Worm (Caenorhabditis elegans): Measurements from ENCODE around the gene rcs-1.
A peak's percentile ranks its signal among the peaks of the same experiment; 100 is the strongest.

The rcs-1 gene

DNA sequence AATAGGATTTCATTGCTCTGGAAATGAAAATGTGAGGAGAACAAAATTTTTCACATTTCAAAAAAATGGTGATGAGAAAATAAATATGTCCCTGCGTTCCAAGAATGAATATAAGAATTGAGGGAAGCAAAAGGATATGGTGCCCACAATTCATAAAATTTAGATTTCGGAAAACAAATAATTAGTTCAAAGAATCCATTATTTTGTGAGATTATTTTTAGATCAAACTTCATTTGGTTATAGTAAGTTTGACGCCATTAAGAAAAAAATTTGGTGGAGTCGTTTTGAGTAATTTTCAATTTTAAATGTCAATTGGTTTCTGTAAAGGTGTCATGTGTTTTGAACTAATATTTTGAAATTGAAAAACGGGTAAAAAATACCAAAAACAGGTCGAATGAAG lies 28.0 kb downstream of the rcs-1 start:
- TF ChIP-seq ets-7 (tag; optimal IDR thresholded peaks at IDR 0.05) (no peak), ceh-36 (tag; optimal IDR thresholded peaks at IDR 0.05) (no peak), tbx-37 (GFP tag; conservative IDR thresholded peaks at IDR 0.05) (no peak)

DNA sequence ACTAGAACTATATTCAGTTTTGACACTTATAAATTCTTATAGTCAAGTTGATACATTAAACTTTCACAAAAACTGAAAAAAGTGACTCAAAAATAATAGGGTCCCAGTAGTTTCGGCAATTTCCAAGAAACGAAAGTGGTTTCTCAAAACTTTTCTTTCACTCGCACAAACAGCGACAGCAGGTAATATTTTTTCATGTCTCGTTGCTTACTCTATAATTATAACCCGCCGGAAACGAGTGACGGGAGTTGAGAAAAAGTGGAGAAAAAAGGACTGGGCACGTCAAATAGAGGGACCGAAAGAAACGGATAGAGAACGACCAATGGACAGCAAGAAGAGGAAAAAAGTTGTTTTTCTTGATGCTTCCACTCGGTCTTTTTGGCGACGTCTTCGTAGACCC lies 28.4 kb downstream of the rcs-1 start:
- TF ChIP-seq ceh-13 (GFP tag; optimal IDR thresholded peaks at IDR 0.05) (no peak), scrt-1 (GFP tag; IDR thresholded peaks at IDR 0.05) (no peak), B0310.2 (tag; optimal IDR thresholded peaks at IDR 0.05) (no peak), ets-7 (tag; optimal IDR thresholded peaks at IDR 0.05) (no peak), pes-1 (GFP tag; IDR thresholded peaks at IDR 0.05) (no peak), aly-1 (tag; optimal IDR thresholded peaks at IDR 0.05) (no peak), F13C5.2 (tag; optimal IDR thresholded peaks at IDR 0.05) (no peak)

DNA sequence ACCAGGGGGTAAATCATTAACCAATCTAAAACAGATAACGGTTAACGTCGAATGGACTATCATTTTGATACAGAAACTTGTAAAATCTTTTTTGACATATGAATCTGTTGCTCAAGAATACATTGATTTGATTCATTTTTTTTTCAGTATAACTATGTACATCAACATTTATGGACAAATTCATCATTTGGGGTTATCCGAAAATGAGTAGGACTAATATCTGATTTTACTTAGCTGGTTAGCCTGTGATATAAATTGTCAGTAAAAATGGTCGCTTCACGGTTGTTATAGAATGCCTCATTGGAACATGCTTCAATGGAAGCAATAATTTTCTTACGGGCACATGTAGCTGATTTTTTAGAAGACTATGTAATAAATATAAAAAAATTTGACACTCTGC lies 30.7 kb downstream of the rcs-1 start:
- TF ChIP-seq tra-4 (tag; optimal IDR thresholded peaks at IDR 0.05) (no peak), flt-1 (GFP tag; IDR thresholded peaks at IDR 0.05) (no peak), tbx-37 (GFP tag; conservative IDR thresholded peaks at IDR 0.05) (no peak), ceh-13 (GFP tag; optimal IDR thresholded peaks at IDR 0.05) (no peak), hnd-1 (tag; optimal IDR thresholded peaks at IDR 0.05) (no peak), ama-1 (optimal IDR thresholded peaks at IDR 0.05) (no peak), hmg-4 (GFP tag; optimal IDR thresholded peaks at IDR 0.05) (no peak), tbx-11 (GFP tag; IDR thresholded peaks at IDR 0.05) (no peak)

DNA sequence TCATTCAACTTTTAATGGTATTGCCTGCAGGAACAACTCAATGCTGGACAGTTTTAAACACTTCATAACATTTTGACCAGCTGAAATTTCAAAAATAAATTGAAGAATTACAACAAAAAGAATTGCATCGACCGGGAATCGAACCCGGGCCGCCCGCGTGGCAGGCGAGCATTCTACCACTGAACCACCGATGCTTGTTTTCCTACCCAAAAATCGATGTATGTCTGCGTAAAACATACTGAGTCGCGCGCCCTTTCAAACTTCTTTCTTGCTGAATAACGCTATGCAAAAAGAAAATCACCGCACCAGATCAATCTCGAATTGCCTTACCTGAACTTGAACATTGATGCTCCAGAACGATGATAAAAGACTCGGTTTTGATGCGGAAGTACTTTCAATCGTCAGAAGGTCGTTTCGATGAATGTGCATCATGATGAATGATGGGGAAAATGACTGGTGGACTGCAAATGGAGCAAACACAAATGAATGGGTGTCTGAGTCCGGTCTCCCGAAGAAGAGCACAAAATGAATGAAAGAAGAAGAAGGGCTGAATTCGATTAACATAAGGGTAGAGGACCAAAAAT lies 31.5 kb downstream of the rcs-1 start, which contains the start of gene R04E5.7:
Gene R04E5.7 (minus strand): TSS at position 564 of the 584 bp plus-strand sequence.
- no peak for TF ChIP-seq hmbx-1 (tag; optimal IDR thresholded peaks at IDR 0.05)
- no peak for TF ChIP-seq ceh-13 (GFP tag; optimal IDR thresholded peaks at IDR 0.05)
- TF ChIP-seq tra-4 (tag; optimal IDR thresholded peaks at IDR 0.05): no peak
- TF ChIP-seq ceh-36 (tag; optimal IDR thresholded peaks at IDR 0.05): no peak
- no peak for TF ChIP-seq ets-7 (tag; optimal IDR thresholded peaks at IDR 0.05)
- no peak for TF ChIP-seq hmg-4 (GFP tag; optimal IDR thresholded peaks at IDR 0.05)
- TF ChIP-seq sea-1 (GFP tag; conservative IDR thresholded peaks at IDR 0.05): 0 out of 2 replicates have a peak, but pooled peaks have one; percentile 27
- no peak for TF ChIP-seq hnd-1 (tag; optimal IDR thresholded peaks at IDR 0.05)
- no peak for TF ChIP-seq aly-1 (tag; optimal IDR thresholded peaks at IDR 0.05)
- no peak for TF ChIP-seq ama-1 (optimal IDR thresholded peaks at IDR 0.05)
- TF ChIP-seq B0310.2 (tag; optimal IDR thresholded peaks at IDR 0.05): no peak
- no peak for TF ChIP-seq scrt-1 (GFP tag; IDR thresholded peaks at IDR 0.05)
- no peak for TF ChIP-seq tbx-11 (GFP tag; IDR thresholded peaks at IDR 0.05)
- TF ChIP-seq flt-1 (GFP tag; IDR thresholded peaks at IDR 0.05): no peak
- no peak for TF ChIP-seq tbx-37 (GFP tag; conservative IDR thresholded peaks at IDR 0.05)
- no peak for TF ChIP-seq F13C5.2 (tag; optimal IDR thresholded peaks at IDR 0.05)
- peak; percentile 72 for TF ChIP-seq pes-1 (GFP tag; IDR thresholded peaks at IDR 0.05)

DNA sequence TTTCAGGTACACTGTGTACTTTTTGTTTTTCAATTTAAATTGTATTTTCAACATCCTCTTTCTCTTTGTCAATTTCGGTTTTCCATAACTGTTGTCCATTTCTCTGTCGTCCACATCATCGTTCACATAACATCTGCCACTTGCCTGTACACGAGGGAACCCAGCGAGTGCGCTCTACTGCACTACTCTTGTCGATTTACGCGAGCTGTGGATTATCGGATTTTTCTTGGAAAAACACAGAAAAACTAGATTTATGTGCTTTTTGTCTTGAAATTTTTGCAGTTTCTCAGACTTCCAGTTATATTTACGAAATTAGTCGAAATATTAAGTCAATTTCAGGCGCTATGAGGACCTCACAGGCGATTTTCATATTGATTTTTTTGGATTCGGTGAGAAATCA lies 36.5 kb downstream of the rcs-1 start, which contains the start of gene chup-1:
Gene chup-1 (plus strand): TSS at position 340 of the 400 bp plus-strand sequence.
- TF ChIP-seq B0310.2 (tag; optimal IDR thresholded peaks at IDR 0.05): no peak
- TF ChIP-seq sea-1 (GFP tag; conservative IDR thresholded peaks at IDR 0.05): no peak
- TF ChIP-seq F13C5.2 (tag; optimal IDR thresholded peaks at IDR 0.05): no peak
- no peak for TF ChIP-seq tbx-37 (GFP tag; conservative IDR thresholded peaks at IDR 0.05)
- TF ChIP-seq ceh-13 (GFP tag; optimal IDR thresholded peaks at IDR 0.05): no peak
- TF ChIP-seq ets-7 (tag; optimal IDR thresholded peaks at IDR 0.05): no peak
- no peak for TF ChIP-seq hnd-1 (tag; optimal IDR thresholded peaks at IDR 0.05)
- TF ChIP-seq pes-1 (GFP tag; IDR thresholded peaks at IDR 0.05): no peak
- no peak for TF ChIP-seq aly-1 (tag; optimal IDR thresholded peaks at IDR 0.05)
- TF ChIP-seq ceh-36 (tag; optimal IDR thresholded peaks at IDR 0.05): no peak
- TF ChIP-seq flt-1 (GFP tag; IDR thresholded peaks at IDR 0.05): no peak

DNA sequence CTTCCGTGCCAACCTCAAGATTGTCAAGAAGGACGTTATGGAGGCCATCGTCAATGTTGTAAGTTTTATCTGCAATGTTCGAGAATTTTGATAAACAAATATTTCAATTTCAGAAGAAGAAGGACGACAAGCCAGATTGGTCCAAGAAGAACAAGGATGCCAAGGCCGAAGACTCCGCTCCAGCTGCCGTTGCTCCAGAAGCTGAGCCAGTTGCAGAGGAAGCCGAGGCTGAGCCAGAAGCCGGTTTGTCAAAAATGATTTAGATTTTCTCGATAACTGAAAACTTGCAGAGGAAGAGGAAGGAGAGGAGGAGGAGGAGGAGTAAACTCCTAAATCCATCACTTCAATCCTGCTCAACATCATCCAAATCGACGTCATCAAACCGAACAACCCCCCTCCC lies 38.2 kb downstream of the rcs-1 start:
- TF ChIP-seq tbx-11 (GFP tag; IDR thresholded peaks at IDR 0.05): no peak
- no peak for TF ChIP-seq hmbx-1 (tag; optimal IDR thresholded peaks at IDR 0.05)
- no peak for TF ChIP-seq flt-1 (GFP tag; IDR thresholded peaks at IDR 0.05)
- no peak for TF ChIP-seq B0310.2 (tag; optimal IDR thresholded peaks at IDR 0.05)
- no peak for TF ChIP-seq aly-1 (tag; optimal IDR thresholded peaks at IDR 0.05)
- no peak for TF ChIP-seq hnd-1 (tag; optimal IDR thresholded peaks at IDR 0.05)
- no peak for TF ChIP-seq tra-4 (tag; optimal IDR thresholded peaks at IDR 0.05)

DNA sequence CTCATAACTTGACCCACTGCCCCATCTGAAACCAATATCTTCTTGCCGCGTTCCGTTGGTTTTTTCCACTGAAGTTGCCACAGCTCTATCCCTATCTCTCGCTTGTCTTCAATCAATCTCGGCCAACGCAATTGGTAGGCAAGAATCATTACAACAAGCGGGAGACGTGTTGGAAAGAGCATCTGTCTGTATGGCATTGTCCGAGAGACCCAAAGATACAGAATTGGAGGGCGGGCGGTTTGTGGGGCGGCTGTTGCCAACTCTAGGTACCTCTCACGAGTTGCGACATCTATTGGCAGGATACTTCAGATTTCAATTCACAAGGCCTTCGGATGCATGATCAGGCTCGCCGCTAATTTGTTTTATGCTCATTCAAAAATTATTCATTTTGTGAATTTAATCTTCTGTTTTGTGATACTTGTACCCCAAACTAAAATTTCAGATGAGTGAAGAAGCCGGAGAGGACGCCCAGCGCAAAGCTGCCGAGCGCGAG lies 39.3 kb downstream of the rcs-1 start, which contains the start of gene unc-27:
Gene unc-27 (plus strand): TSS at position 443 of the 493 bp plus-strand sequence.
- TF ChIP-seq ceh-36 (tag; optimal IDR thresholded peaks at IDR 0.05): no peak
- no peak for TF ChIP-seq hnd-1 (tag; optimal IDR thresholded peaks at IDR 0.05)
- TF ChIP-seq F13C5.2 (tag; optimal IDR thresholded peaks at IDR 0.05): no peak
- TF ChIP-seq ets-7 (tag; optimal IDR thresholded peaks at IDR 0.05): no peak
- TF ChIP-seq ama-1 (optimal IDR thresholded peaks at IDR 0.05): no peak
- TF ChIP-seq tra-4 (tag; optimal IDR thresholded peaks at IDR 0.05): no peak
- no peak for TF ChIP-seq tbx-37 (GFP tag; conservative IDR thresholded peaks at IDR 0.05)
- TF ChIP-seq pes-1 (GFP tag; IDR thresholded peaks at IDR 0.05): no peak
- TF ChIP-seq flt-1 (GFP tag; IDR thresholded peaks at IDR 0.05): no peak
- no peak for TF ChIP-seq sea-1 (GFP tag; conservative IDR thresholded peaks at IDR 0.05)
- no peak for TF ChIP-seq scrt-1 (GFP tag; IDR thresholded peaks at IDR 0.05)

DNA sequence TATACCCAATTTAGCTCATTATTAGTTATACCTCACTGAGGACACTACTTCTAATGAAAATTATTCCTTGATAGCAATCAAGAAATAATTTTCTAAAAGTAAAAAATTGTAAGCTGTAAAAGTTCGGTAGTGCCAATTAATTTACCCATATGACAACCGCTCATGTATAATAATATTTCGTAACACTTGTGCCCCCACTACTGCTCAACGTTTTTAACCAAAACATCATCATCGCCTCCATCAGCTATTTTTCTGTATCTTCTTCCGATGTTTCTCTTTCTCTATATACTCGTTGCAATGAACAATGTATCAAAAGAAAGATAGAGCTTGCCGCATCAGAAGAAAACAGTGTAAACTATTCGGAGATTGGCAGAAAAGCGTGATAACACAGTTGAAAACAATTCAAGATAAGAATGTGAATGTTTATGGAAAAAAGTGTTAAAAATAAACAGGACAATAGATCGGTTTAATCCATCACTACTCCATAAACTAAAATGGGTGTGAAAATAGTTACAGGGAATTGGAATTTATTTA lies 40.6 kb downstream of the rcs-1 start:
- TF ChIP-seq scrt-1 (GFP tag; IDR thresholded peaks at IDR 0.05): no peak
- TF ChIP-seq hnd-1 (tag; optimal IDR thresholded peaks at IDR 0.05): no peak
- no peak for TF ChIP-seq tra-4 (tag; optimal IDR thresholded peaks at IDR 0.05)
- TF ChIP-seq B0310.2 (tag; optimal IDR thresholded peaks at IDR 0.05): no peak
- TF ChIP-seq sea-1 (GFP tag; conservative IDR thresholded peaks at IDR 0.05): no peak
- no peak for TF ChIP-seq aly-1 (tag; optimal IDR thresholded peaks at IDR 0.05)
- no peak for TF ChIP-seq ceh-13 (GFP tag; optimal IDR thresholded peaks at IDR 0.05)
- no peak for TF ChIP-seq flt-1 (GFP tag; IDR thresholded peaks at IDR 0.05)
- no peak for TF ChIP-seq hmbx-1 (tag; optimal IDR thresholded peaks at IDR 0.05)
- TF ChIP-seq ets-7 (tag; optimal IDR thresholded peaks at IDR 0.05): no peak
- TF ChIP-seq pes-1 (GFP tag; IDR thresholded peaks at IDR 0.05): no peak
- TF ChIP-seq tbx-11 (GFP tag; IDR thresholded peaks at IDR 0.05): no peak
- TF ChIP-seq F13C5.2 (tag; optimal IDR thresholded peaks at IDR 0.05): no peak
- no peak for TF ChIP-seq ceh-36 (tag; optimal IDR thresholded peaks at IDR 0.05)
- no peak for TF ChIP-seq ama-1 (optimal IDR thresholded peaks at IDR 0.05)
- TF ChIP-seq hmg-4 (GFP tag; optimal IDR thresholded peaks at IDR 0.05): no peak
- no peak for TF ChIP-seq tbx-37 (GFP tag; conservative IDR thresholded peaks at IDR 0.05)

All from whole organism, early embryonic.